Fruit fly (Drosophila melanogaster) whole organism, wandering third instar larva: Measurements from ENCODE around the gene dwg.
A peak's percentile ranks its signal among the peaks of the same experiment; 100 is the strongest.

ENCODE experiments used
- Abd-B ChIP-seq: fragments of >200 bp; optimal IDR thresholded peaks from 2 replicates; lab custom pipeline; 2017; ENCODE audit warnings: missing biosample characterization, missing genetic modification characterization
- CG32264 ChIP-seq: fragments of 200-800 bp; sonication (Bioruptor generic); optimal IDR thresholded peaks from 2 replicates; lab custom pipeline; 2016; ENCODE audit warnings: missing biosample characterization, missing genetic modification characterization
- CG9705 ChIP-seq: fragments of 200-800 bp; sonication (Bioruptor generic); optimal IDR thresholded peaks from 2 replicates; lab custom pipeline; 2018; ENCODE audit warnings: missing biosample characterization, mild to moderate bottlenecking, missing genetic modification characterization
- CrebA ChIP-seq: fragments of 200-800 bp; sonication (Bioruptor generic); optimal IDR thresholded peaks from 2 replicates; lab custom pipeline; 2016; ENCODE audit warnings: missing biosample characterization, mild to moderate bottlenecking, missing genetic modification characterization, borderline replicate concordance
- Dfd ChIP-seq: fragments of >200 bp; optimal IDR thresholded peaks from 2 replicates; lab custom pipeline; 2017; ENCODE audit warnings: missing biosample characterization, missing genetic modification characterization
- Dif ChIP-seq: fragments of 200-275, 200-300 bp; sonication (Bioruptor generic); optimal IDR thresholded peaks from 2 replicates; lab custom pipeline; 2018; ENCODE audit warnings: missing biosample characterization, missing genetic modification characterization; ENCODE audit not compliant: partially characterized antibody
- GATAd ChIP-seq: sonication (Bioruptor generic); optimal IDR thresholded peaks from 2 replicates; lab custom pipeline; 2016; ENCODE audit warnings: missing biosample characterization, missing genetic modification characterization
- HLH106 ChIP-seq: fragments of 200-800 bp; optimal IDR thresholded peaks from 3 replicates; lab custom pipeline; 2019; ENCODE audit warnings: missing biosample characterization, mild to moderate bottlenecking, missing genetic modification characterization, moderate library complexity
- Hnf4 ChIP-seq: fragments of 200-800 bp; sonication (Bioruptor generic); optimal IDR thresholded peaks from 2 replicates; lab custom pipeline; 2016; ENCODE audit warnings: missing biosample characterization, mild to moderate bottlenecking, missing genetic modification characterization
- Hr78 ChIP-seq: fragments of >200 bp; optimal IDR thresholded peaks from 2 replicates; lab custom pipeline; 2017; ENCODE audit warnings: missing biosample characterization, missing genetic modification characterization
- Hr83 ChIP-seq: fragments of 200-300 bp; sonication (Bioruptor generic); optimal IDR thresholded peaks from 2 replicates; lab custom pipeline; 2016; ENCODE audit warnings: missing biosample characterization, mild to moderate bottlenecking, missing genetic modification characterization, moderate library complexity; ENCODE audit not compliant: poor library complexity, severe bottlenecking
- Jra ChIP-seq: sonication (Bioruptor generic); optimal IDR thresholded peaks from 2 replicates; lab custom pipeline; 2016; ENCODE audit warnings: missing biosample characterization, missing genetic modification characterization
- Mio ChIP-seq: sonication (Bioruptor generic); optimal IDR thresholded peaks from 2 replicates; lab custom pipeline; 2016; ENCODE audit warnings: missing biosample characterization, missing genetic modification characterization
- Myc ChIP-seq: fragments of >200 bp; optimal IDR thresholded peaks from 2 replicates; lab custom pipeline; 2017
- N ChIP-seq: fragments of >200 bp; optimal IDR thresholded peaks from 2 replicates; lab custom pipeline; 2018; ENCODE audit warnings: missing biosample characterization, missing external identifiers, missing genetic modification characterization
- OdsH ChIP-seq: fragments of 200-800 bp; sonication (Bioruptor generic); optimal IDR thresholded peaks from 2 replicates; lab custom pipeline; 2016; ENCODE audit warnings: missing biosample characterization, mild to moderate bottlenecking, missing genetic modification characterization
- Rel ChIP-seq, 2 experiments: fragments of 200-800 bp; sonication (Bioruptor generic) in 1 of 2; optimal IDR thresholded peaks; 2 replicates in 1 of 2; 3 replicates in 1 of 2; lab custom pipeline; 2016 to 2019; ENCODE audit warnings: mild to moderate bottlenecking in 2 of 2, missing biosample characterization in 2 of 2, missing genetic modification characterization in 2 of 2, moderate library complexity in 1 of 2
- Sp1 ChIP-seq: fragments of 200-800 bp; sonication (Bioruptor generic); optimal IDR thresholded peaks from 3 replicates; lab custom pipeline; 2019; ENCODE audit warnings: missing biosample characterization, mild to moderate bottlenecking, missing genetic modification characterization, moderate library complexity
- Vsx2 ChIP-seq: fragments of 200-300, 225-300 bp; sonication (Bioruptor generic); optimal IDR thresholded peaks from 2 replicates; lab custom pipeline; 2018; ENCODE audit warnings: missing biosample characterization, missing genetic modification characterization; ENCODE audit not compliant: partially characterized antibody
- br ChIP-seq: fragments of 200-800 bp; sonication (Bioruptor generic); optimal IDR thresholded peaks from 2 replicates; lab custom pipeline; 2016; ENCODE audit warnings: missing biosample characterization, missing genetic modification characterization
- brk ChIP-seq: fragments of 200-800 bp; sonication (Bioruptor generic); optimal IDR thresholded peaks from 2 replicates; lab custom pipeline; 2016; ENCODE audit warnings: missing biosample characterization, mild to moderate bottlenecking, missing genetic modification characterization
- dl ChIP-seq, 2 experiments: fragments of 175-275, 200-275 bp in 1 of 2; fragments of 200-275 bp in 1 of 2; sonication (Bioruptor generic); optimal IDR thresholded peaks; lab custom pipeline; 2018; ENCODE audit warnings: mild to moderate bottlenecking in 2 of 2, missing biosample characterization in 2 of 2, missing genetic modification characterization in 2 of 2, moderate library complexity in 2 of 2; ENCODE audit not compliant: partially characterized antibody in 2 of 2, insufficient read depth in 1 of 2
- dmrt93B ChIP-seq: fragments of 200-800 bp; sonication (Bioruptor generic); optimal IDR thresholded peaks from 2 replicates; lab custom pipeline; 2018; ENCODE audit warnings: missing biosample characterization, mild to moderate bottlenecking, missing genetic modification characterization
- dsf ChIP-seq: sonication (Bioruptor generic); optimal IDR thresholded peaks from 2 replicates; lab custom pipeline; 2016; ENCODE audit warnings: missing biosample characterization, missing genetic modification characterization, borderline replicate concordance
- ey ChIP-seq: fragments of 200-800 bp; sonication (Bioruptor generic); optimal IDR thresholded peaks from 2 replicates; lab custom pipeline; 2016; ENCODE audit warnings: missing biosample characterization, missing genetic modification characterization
- foxo ChIP-seq, 2 experiments: fragments of 200-800 bp; sonication (Bioruptor generic); optimal IDR thresholded peaks; 2 replicates in 1 of 2; 3 replicates in 1 of 2; lab custom pipeline; 2016 to 2017; ENCODE audit warnings: missing biosample characterization in 2 of 2, missing genetic modification characterization in 2 of 2
- fru ChIP-seq: fragments of 200-800 bp; sonication (Bioruptor generic); optimal IDR thresholded peaks from 3 replicates; lab custom pipeline; 2016; ENCODE audit warnings: missing biosample characterization, mild to moderate bottlenecking, missing genetic modification characterization
- h ChIP-seq: fragments of 200-800 bp; sonication (Bioruptor generic); optimal IDR thresholded peaks from 3 replicates; lab custom pipeline; 2016; ENCODE audit warnings: missing biosample characterization, mild to moderate bottlenecking, missing genetic modification characterization
- jim ChIP-seq: fragments of 175-275, 200-325 bp; sonication (Bioruptor generic); optimal IDR thresholded peaks from 2 replicates; lab custom pipeline; 2016; ENCODE audit warnings: missing biosample characterization, mild to moderate bottlenecking, missing genetic modification characterization
- lola ChIP-seq: fragments of >200 bp; optimal IDR thresholded peaks from 2 replicates; lab custom pipeline; 2017; ENCODE audit warnings: missing biosample characterization, missing genetic modification characterization
- pan ChIP-seq: fragments of >200 bp; optimal IDR thresholded peaks from 2 replicates; lab custom pipeline; 2017
- psq ChIP-seq: fragments of 200-800 bp; sonication (Bioruptor generic); optimal IDR thresholded peaks from 3 replicates; lab custom pipeline; 2017; ENCODE audit warnings: missing biosample characterization, mild to moderate bottlenecking, missing genetic modification characterization, moderate library complexity
- rgr ChIP-seq: fragments of 200-800 bp; sonication (Bioruptor generic); optimal IDR thresholded peaks from 3 replicates; lab custom pipeline; 2016; ENCODE audit warnings: missing biosample characterization, mild to moderate bottlenecking, missing genetic modification characterization
- sage ChIP-seq: fragments of 200-800 bp; sonication (Bioruptor generic); optimal IDR thresholded peaks from 2 replicates; lab custom pipeline; 2016; ENCODE audit warnings: missing biosample characterization, mild to moderate bottlenecking, missing genetic modification characterization
- sv ChIP-seq: fragments of 200-800 bp; sonication (Bioruptor generic); optimal IDR thresholded peaks from 3 replicates; lab custom pipeline; 2016; ENCODE audit warnings: missing biosample characterization, missing genetic modification characterization
- tai ChIP-seq: sonication (Bioruptor generic); optimal IDR thresholded peaks from 2 replicates; lab custom pipeline; 2016; ENCODE audit warnings: missing biosample characterization, missing genetic modification characterization
- usp ChIP-seq: fragments of >200 bp; optimal IDR thresholded peaks from 2 replicates; lab custom pipeline; 2017; ENCODE audit warnings: missing biosample characterization, missing genetic modification characterization
- woc ChIP-seq: sonication (Bioruptor generic); optimal IDR thresholded peaks from 2 replicates; lab custom pipeline; 2016; ENCODE audit warnings: missing biosample characterization, mild to moderate bottlenecking, missing genetic modification characterization

Gene dwg

dm6 chrX:2744042-2744441 lies 16.5 kb downstream of the dwg start, which contains the start of gene Syx4:
Gene Syx4 (minus strand): TSS chrX:2744076.
- TF ChIP-seq OdsH (GFP tag; lab: Kevin White, UChicago) (peak; percentile 88), Hr78 (no peak), CG9705 (GFP tag; lab: Kevin White, UChicago) (no peak), ey (GFP tag; lab: Kevin White, UChicago) (peak; percentile 92), GATAd (GFP tag; lab: Kevin White, UChicago) (no peak), HLH106 (tag; lab: Kevin White, UChicago) (peak; percentile 84), tai (peak; percentile 71), Vsx2 (no peak), h (GFP tag; lab: Kevin White, UChicago) (peak; percentile 91), Abd-B (GFP tag; lab: Kevin White, UChicago) (no peak), N (GFP tag; lab: Kevin White, UChicago) (no peak), sv (peak; percentile 82), dmrt93B (peak; percentile 67), dsf (peak; percentile 31), Hnf4 (GFP tag; lab: Kevin White, UChicago) (peak; percentile 89), CG32264 (peak; percentile 79), Mio (peak; percentile 67), CrebA (GFP tag; lab: Kevin White, UChicago) (no peak), Dfd (GFP tag; lab: Kevin White, UChicago) (no peak), usp (no peak), psq (GFP tag; lab: Kevin White, UChicago) (peak; percentile 81), Rel (GFP tag; optimal IDR thresholded peaks at IDR 0.05; lab: Kevin White, UChicago) (peak; percentile 69), Rel (tag; optimal IDR thresholded peaks at IDR 0.05; lab: Kevin White, UChicago) (peak; percentile 44), woc (GFP tag; lab: Kevin White, UChicago) (peak; percentile 73), Hr83 (GFP tag; lab: Kevin White, UChicago) (peak; percentile 40), dl (GFP tag; optimal IDR thresholded peaks at IDR 0.05; lab: Kevin White, UChicago; ENCODE audit: insufficient read depth in 1 of 2, partially characterized antibody in 2 of 2) (no peak), brk (peak; percentile 66), Dif (no peak), foxo (GFP tag; optimal IDR thresholded peaks at IDR 0.05; lab: Kevin White, UChicago) (peak; percentile 81 to 91), Sp1 (GFP tag; lab: Kevin White, UChicago) (peak; percentile 82), lola (GFP tag; lab: Kevin White, UChicago) (no peak), sage (GFP tag; lab: Kevin White, UChicago) (peak; percentile 78), br (GFP tag; lab: Kevin White, UChicago) (peak; percentile 87), jim (GFP tag; lab: Kevin White, UChicago) (no peak), pan (lab: Kevin White, UChicago) (no peak), Myc (lab: Kevin White, UChicago) (no peak), Jra (GFP tag; lab: Kevin White, UChicago) (peak; percentile 66), fru (GFP tag; lab: Kevin White, UChicago) (peak; percentile 88), rgr (GFP tag; lab: Kevin White, UChicago) (peak; percentile 95)

dm6 chrX:2749693-2750092 lies 22.2 kb downstream of the dwg start:
- no peak for TF ChIP-seq rgr (GFP tag; lab: Kevin White, UChicago)
- no peak for TF ChIP-seq GATAd (GFP tag; lab: Kevin White, UChicago)
- no peak for TF ChIP-seq foxo (GFP tag; optimal IDR thresholded peaks at IDR 0.05; lab: Kevin White, UChicago)
- no peak for TF ChIP-seq fru (GFP tag; lab: Kevin White, UChicago)
- TF ChIP-seq psq (GFP tag; lab: Kevin White, UChicago) = no peak
- no peak for TF ChIP-seq Mio
- TF ChIP-seq Abd-B (GFP tag; lab: Kevin White, UChicago) = no peak
- TF ChIP-seq jim (GFP tag; lab: Kevin White, UChicago) = no peak
- no peak for TF ChIP-seq Hr78
- TF ChIP-seq Hnf4 (GFP tag; lab: Kevin White, UChicago) = no peak
- TF ChIP-seq lola (GFP tag; lab: Kevin White, UChicago) = no peak
- no peak for TF ChIP-seq ey (GFP tag; lab: Kevin White, UChicago)
- no peak for TF ChIP-seq pan (lab: Kevin White, UChicago)
- TF ChIP-seq OdsH (GFP tag; lab: Kevin White, UChicago) = no peak
